Fruit fly (Drosophila melanogaster) whole organism, wandering third instar larva: ENCODE measurements around the gene verm.

Experiments used
- Abd-B ChIP-seq: fragments of >200 bp; optimal IDR thresholded peaks from 2 replicates; lab custom pipeline; 2017; ENCODE audit warnings: missing biosample characterization, missing genetic modification characterization
- CG32264 ChIP-seq: fragments of 200-800 bp; sonication (Bioruptor generic); optimal IDR thresholded peaks from 2 replicates; lab custom pipeline; 2016; ENCODE audit warnings: missing biosample characterization, missing genetic modification characterization
- CrebA ChIP-seq: fragments of 200-800 bp; sonication (Bioruptor generic); optimal IDR thresholded peaks from 2 replicates; lab custom pipeline; 2016; ENCODE audit warnings: missing biosample characterization, mild to moderate bottlenecking, missing genetic modification characterization, borderline replicate concordance
- Dif ChIP-seq: fragments of 200-275, 200-300 bp; sonication (Bioruptor generic); optimal IDR thresholded peaks from 2 replicates; lab custom pipeline; 2018; ENCODE audit warnings: missing biosample characterization, missing genetic modification characterization; ENCODE audit not compliant: partially characterized antibody
- GATAd ChIP-seq: sonication (Bioruptor generic); optimal IDR thresholded peaks from 2 replicates; lab custom pipeline; 2016; ENCODE audit warnings: missing biosample characterization, missing genetic modification characterization
- HLH106 ChIP-seq: fragments of 200-800 bp; optimal IDR thresholded peaks from 3 replicates; lab custom pipeline; 2019; ENCODE audit warnings: missing biosample characterization, mild to moderate bottlenecking, missing genetic modification characterization, moderate library complexity
- Hnf4 ChIP-seq: fragments of 200-800 bp; sonication (Bioruptor generic); optimal IDR thresholded peaks from 2 replicates; lab custom pipeline; 2016; ENCODE audit warnings: missing biosample characterization, mild to moderate bottlenecking, missing genetic modification characterization
- Hr78 ChIP-seq: fragments of >200 bp; optimal IDR thresholded peaks from 2 replicates; lab custom pipeline; 2017; ENCODE audit warnings: missing biosample characterization, missing genetic modification characterization
- Hr83 ChIP-seq: fragments of 200-300 bp; sonication (Bioruptor generic); optimal IDR thresholded peaks from 2 replicates; lab custom pipeline; 2016; ENCODE audit warnings: missing biosample characterization, mild to moderate bottlenecking, missing genetic modification characterization, moderate library complexity; ENCODE audit not compliant: poor library complexity, severe bottlenecking
- N ChIP-seq: fragments of >200 bp; optimal IDR thresholded peaks from 2 replicates; lab custom pipeline; 2018; ENCODE audit warnings: missing biosample characterization, missing external identifiers, missing genetic modification characterization
- OdsH ChIP-seq: fragments of 200-800 bp; sonication (Bioruptor generic); optimal IDR thresholded peaks from 2 replicates; lab custom pipeline; 2016; ENCODE audit warnings: missing biosample characterization, mild to moderate bottlenecking, missing genetic modification characterization
- Rel ChIP-seq, 2 experiments: fragments of 200-800 bp; sonication (Bioruptor generic) in 1 of 2; optimal IDR thresholded peaks; 2 replicates in 1 of 2; 3 replicates in 1 of 2; lab custom pipeline; 2016 to 2019; ENCODE audit warnings: mild to moderate bottlenecking in 2 of 2, missing biosample characterization in 2 of 2, missing genetic modification characterization in 2 of 2, moderate library complexity in 1 of 2
- Sp1 ChIP-seq: fragments of 200-800 bp; sonication (Bioruptor generic); optimal IDR thresholded peaks from 3 replicates; lab custom pipeline; 2019; ENCODE audit warnings: missing biosample characterization, mild to moderate bottlenecking, missing genetic modification characterization, moderate library complexity
- Vsx2 ChIP-seq: fragments of 200-300, 225-300 bp; sonication (Bioruptor generic); optimal IDR thresholded peaks from 2 replicates; lab custom pipeline; 2018; ENCODE audit warnings: missing biosample characterization, missing genetic modification characterization; ENCODE audit not compliant: partially characterized antibody
- br ChIP-seq: fragments of 200-800 bp; sonication (Bioruptor generic); optimal IDR thresholded peaks from 2 replicates; lab custom pipeline; 2016; ENCODE audit warnings: missing biosample characterization, missing genetic modification characterization
- brk ChIP-seq: fragments of 200-800 bp; sonication (Bioruptor generic); optimal IDR thresholded peaks from 2 replicates; lab custom pipeline; 2016; ENCODE audit warnings: missing biosample characterization, mild to moderate bottlenecking, missing genetic modification characterization
- dl ChIP-seq, 2 experiments: fragments of 175-275, 200-275 bp in 1 of 2; fragments of 200-275 bp in 1 of 2; sonication (Bioruptor generic); optimal IDR thresholded peaks; lab custom pipeline; 2018; ENCODE audit warnings: mild to moderate bottlenecking in 2 of 2, missing biosample characterization in 2 of 2, missing genetic modification characterization in 2 of 2, moderate library complexity in 2 of 2; ENCODE audit not compliant: partially characterized antibody in 2 of 2, insufficient read depth in 1 of 2
- dmrt93B ChIP-seq: fragments of 200-800 bp; sonication (Bioruptor generic); optimal IDR thresholded peaks from 2 replicates; lab custom pipeline; 2018; ENCODE audit warnings: missing biosample characterization, mild to moderate bottlenecking, missing genetic modification characterization
- dsf ChIP-seq: sonication (Bioruptor generic); optimal IDR thresholded peaks from 2 replicates; lab custom pipeline; 2016; ENCODE audit warnings: missing biosample characterization, missing genetic modification characterization, borderline replicate concordance
- ey ChIP-seq: fragments of 200-800 bp; sonication (Bioruptor generic); optimal IDR thresholded peaks from 2 replicates; lab custom pipeline; 2016; ENCODE audit warnings: missing biosample characterization, missing genetic modification characterization
- foxo ChIP-seq, 2 experiments: fragments of 200-800 bp; sonication (Bioruptor generic); optimal IDR thresholded peaks; 2 replicates in 1 of 2; 3 replicates in 1 of 2; lab custom pipeline; 2016 to 2017; ENCODE audit warnings: missing biosample characterization in 2 of 2, missing genetic modification characterization in 2 of 2
- fru ChIP-seq: fragments of 200-800 bp; sonication (Bioruptor generic); optimal IDR thresholded peaks from 3 replicates; lab custom pipeline; 2016; ENCODE audit warnings: missing biosample characterization, mild to moderate bottlenecking, missing genetic modification characterization
- h ChIP-seq: fragments of 200-800 bp; sonication (Bioruptor generic); optimal IDR thresholded peaks from 3 replicates; lab custom pipeline; 2016; ENCODE audit warnings: missing biosample characterization, mild to moderate bottlenecking, missing genetic modification characterization
- jim ChIP-seq: fragments of 175-275, 200-325 bp; sonication (Bioruptor generic); optimal IDR thresholded peaks from 2 replicates; lab custom pipeline; 2016; ENCODE audit warnings: missing biosample characterization, mild to moderate bottlenecking, missing genetic modification characterization
- lola ChIP-seq: fragments of >200 bp; optimal IDR thresholded peaks from 2 replicates; lab custom pipeline; 2017; ENCODE audit warnings: missing biosample characterization, missing genetic modification characterization
- pan ChIP-seq: fragments of >200 bp; optimal IDR thresholded peaks from 2 replicates; lab custom pipeline; 2017
- psq ChIP-seq: fragments of 200-800 bp; sonication (Bioruptor generic); optimal IDR thresholded peaks from 3 replicates; lab custom pipeline; 2017; ENCODE audit warnings: missing biosample characterization, mild to moderate bottlenecking, missing genetic modification characterization, moderate library complexity
- rgr ChIP-seq: fragments of 200-800 bp; sonication (Bioruptor generic); optimal IDR thresholded peaks from 3 replicates; lab custom pipeline; 2016; ENCODE audit warnings: missing biosample characterization, mild to moderate bottlenecking, missing genetic modification characterization
- sv ChIP-seq: fragments of 200-800 bp; sonication (Bioruptor generic); optimal IDR thresholded peaks from 3 replicates; lab custom pipeline; 2016; ENCODE audit warnings: missing biosample characterization, missing genetic modification characterization
- tai ChIP-seq: sonication (Bioruptor generic); optimal IDR thresholded peaks from 2 replicates; lab custom pipeline; 2016; ENCODE audit warnings: missing biosample characterization, missing genetic modification characterization
- usp ChIP-seq: fragments of >200 bp; optimal IDR thresholded peaks from 2 replicates; lab custom pipeline; 2017; ENCODE audit warnings: missing biosample characterization, missing genetic modification characterization
- woc ChIP-seq: sonication (Bioruptor generic); optimal IDR thresholded peaks from 2 replicates; lab custom pipeline; 2016; ENCODE audit warnings: missing biosample characterization, mild to moderate bottlenecking, missing genetic modification characterization

Gene verm

dm6 chr3L:19697395-19697978 lies 2.4 kb upstream of the verm start:
- TF ChIP-seq usp (GFP tag; lab: Kevin White, UChicago) (no peak), h (no peak), ey (GFP tag; lab: Kevin White, UChicago) (no peak), Hr78 (GFP tag; lab: Kevin White, UChicago) (no peak), GATAd (GFP tag; lab: Kevin White, UChicago) (no peak), N (GFP tag; lab: Kevin White, UChicago) (no peak), dl (GFP tag; optimal IDR thresholded peaks at IDR 0.05; lab: Kevin White, UChicago; ENCODE audit: insufficient read depth in 1 of 2, partially characterized antibody in 2 of 2) (no peak), CrebA (no peak), Abd-B (GFP tag; lab: Kevin White, UChicago) (no peak), brk (GFP tag; lab: Kevin White, UChicago) (no peak), Rel (GFP tag; optimal IDR thresholded peaks at IDR 0.05; lab: Kevin White, UChicago) (no peak), Rel (tag; optimal IDR thresholded peaks at IDR 0.05; lab: Kevin White, UChicago) (no peak), psq (GFP tag; lab: Kevin White, UChicago) (no peak)

- peak; percentile 12 for TF ChIP-seq br (GFP tag; lab: Kevin White, UChicago)
- TF ChIP-seq foxo (GFP tag; optimal IDR thresholded peaks at IDR 0.05; lab: Kevin White, UChicago): peak in 1 of 2 experiments; percentile 25
- peak; percentile 55 for TF ChIP-seq woc
- peak; percentile 2 for TF ChIP-seq Rel (GFP tag; optimal IDR thresholded peaks at IDR 0.05; lab: Kevin White, UChicago)
- TF ChIP-seq Rel (tag; optimal IDR thresholded peaks at IDR 0.05; lab: Kevin White, UChicago): peak; percentile 4
- TF ChIP-seq usp (GFP tag; lab: Kevin White, UChicago): no peak
- no peak for TF ChIP-seq CrebA
- no peak for TF ChIP-seq fru
- TF ChIP-seq Sp1 (GFP tag; lab: Kevin White, UChicago): peak; percentile 7
- TF ChIP-seq HLH106 (tag; lab: Kevin White, UChicago): peak; percentile 23
- no peak for TF ChIP-seq tai (GFP tag; lab: Kevin White, UChicago)
- no peak for TF ChIP-seq dmrt93B (GFP tag; lab: Kevin White, UChicago)
- TF ChIP-seq, all 38 proteins: peak for 6
These were observed 1.3 kb upstream of the verm start for dm6 chr3L:19696073-19696960.

- TF ChIP-seq Vsx2 (GFP tag; lab: Kevin White, UChicago) (peak; percentile 34), Rel (GFP tag; optimal IDR thresholded peaks at IDR 0.05; lab: Kevin White, UChicago) (peak; percentile 51), Rel (tag; optimal IDR thresholded peaks at IDR 0.05; lab: Kevin White, UChicago) (no peak), jim (GFP tag; lab: Kevin White, UChicago) (no peak)
These were observed 860 bp downstream of the verm start for dm6 chr3L:19694156-19694643.

- TF ChIP-seq woc (no peak), Dif (GFP tag; lab: Kevin White, UChicago) (no peak), rgr (GFP tag; lab: Kevin White, UChicago) (peak; percentile 32), Hr78 (GFP tag; lab: Kevin White, UChicago) (no peak), CG32264 (no peak), pan (lab: Kevin White, UChicago) (no peak), dsf (GFP tag; lab: Kevin White, UChicago) (no peak), fru (no peak), sv (peak; percentile 10), lola (GFP tag; lab: Kevin White, UChicago) (no peak), psq (GFP tag; lab: Kevin White, UChicago) (no peak), Rel (GFP tag; optimal IDR thresholded peaks at IDR 0.05; lab: Kevin White, UChicago) (no peak), Rel (tag; optimal IDR thresholded peaks at IDR 0.05; lab: Kevin White, UChicago) (peak; percentile 40), foxo (GFP tag; optimal IDR thresholded peaks at IDR 0.05; lab: Kevin White, UChicago) (peak in 1 of 2 experiments; percentile 56), HLH106 (tag; lab: Kevin White, UChicago) (peak; percentile 60), Hnf4 (no peak), OdsH (GFP tag; lab: Kevin White, UChicago) (no peak), Hr83 (GFP tag; lab: Kevin White, UChicago) (peak; percentile 16), ey (GFP tag; lab: Kevin White, UChicago) (peak; percentile 7), brk (GFP tag; lab: Kevin White, UChicago) (no peak)
- TF ChIP-seq, all 38 proteins: peak for 7
These were observed 7.8 kb downstream of the verm start, which contains the start of the genes CG8765 and Gbeta76C for dm6 chr3L:19687200-19687687. TSS of gene CG8765 (minus strand) at chr3L:19687353. TSS of gene Gbeta76C (plus strand) at chr3L:19687637.
